Fruit fly (Drosophila melanogaster) whole organism, pupa: ENCODE data around the gene CG14983.

Source experiments
- CG10348 ChIP-seq: fragments of 200-800 bp; sonication (Bioruptor generic); IDR thresholded peaks from 2 replicates; pipeline ENCODE4 v1.3.6; 2022; ENCODE audit warnings: missing biosample characterization, missing genetic modification characterization
- CG12605 ChIP-seq: fragments of 200-800 bp; sonication (Bioruptor generic); IDR thresholded peaks from 2 replicates; pipeline ENCODE4 v1.3.6; 2022; ENCODE audit warnings: missing biosample characterization, missing genetic modification characterization
- CG13204 ChIP-seq: fragments of 200-800 bp; sonication (Bioruptor generic); optimal IDR thresholded peaks from 2 replicates; lab custom pipeline; 2018; ENCODE audit warnings: missing biosample characterization, mild to moderate bottlenecking, missing genetic modification characterization, moderate library complexity
- CG14655 ChIP-seq: fragments of 200-800 bp; sonication (Bioruptor generic); optimal IDR thresholded peaks from 3 replicates; lab custom pipeline; 2017; ENCODE audit warnings: mild to moderate bottlenecking, missing biosample characterization, missing genetic modification reagents, missing genetic modification characterization
- CG15710 ChIP-seq: fragments of 200-800 bp; sonication (Bioruptor generic); optimal IDR thresholded peaks from 2 replicates; lab custom pipeline; 2018; ENCODE audit warnings: missing biosample characterization, mild to moderate bottlenecking, missing genetic modification characterization, moderate library complexity
- CG17806 ChIP-seq: fragments of 200-800 bp; sonication (Bioruptor generic); optimal IDR thresholded peaks from 2 replicates; lab custom pipeline; 2018; ENCODE audit warnings: missing biosample characterization, mild to moderate bottlenecking, missing genetic modification characterization, moderate library complexity
- CG32121 ChIP-seq: fragments of 200-800 bp; sonication (Bioruptor generic); IDR thresholded peaks from 2 replicates; pipeline ENCODE4 v1.3.6; 2022; ENCODE audit warnings: missing biosample characterization, missing genetic modification characterization
- CG34367 ChIP-seq: fragments of 200-800 bp; sonication (Bioruptor generic); optimal IDR thresholded peaks from 2 replicates; lab custom pipeline; 2018; ENCODE audit warnings: missing biosample characterization, mild to moderate bottlenecking, missing genetic modification characterization
- CG4496 ChIP-seq: fragments of 200-800 bp; sonication (Bioruptor generic); IDR thresholded peaks from 3 replicates; pipeline ENCODE4 v1.3.6; 2022; ENCODE audit warnings: missing biosample characterization, missing genetic modification characterization
- CG8159 ChIP-seq: fragments of 200-800 bp; sonication (Bioruptor generic); optimal IDR thresholded peaks from 3 replicates; lab custom pipeline; 2018; ENCODE audit warnings: missing biosample characterization, mild to moderate bottlenecking, missing genetic modification characterization, moderate library complexity
- CG8301 ChIP-seq: fragments of 200-800 bp; sonication (Bioruptor generic); optimal IDR thresholded peaks from 2 replicates; lab custom pipeline; 2018; ENCODE audit warnings: missing biosample characterization, mild to moderate bottlenecking, missing genetic modification characterization
- CG9948 ChIP-seq: fragments of 200-800 bp; sonication (Bioruptor generic); optimal IDR thresholded peaks from 2 replicates; lab custom pipeline; 2018; ENCODE audit warnings: missing biosample characterization, mild to moderate bottlenecking, missing genetic modification characterization, moderate library complexity
- D1 ChIP-seq: fragments of 200-800 bp; sonication (Bioruptor generic); optimal IDR thresholded peaks from 2 replicates; lab custom pipeline; 2018; ENCODE audit warnings: missing biosample characterization, mild to moderate bottlenecking, missing genetic modification characterization, moderate library complexity
- EcR ChIP-seq: fragments of 200-800 bp; sonication (Bioruptor generic); optimal IDR thresholded peaks from 3 replicates; lab custom pipeline; 2019; ENCODE audit warnings: missing biosample characterization, missing genetic modification characterization, mild to moderate bottlenecking, moderate library complexity, missing genetic modification reagents
- Ets98B ChIP-seq: fragments of 200-800 bp; sonication (Bioruptor generic); IDR thresholded peaks from 2 replicates; pipeline ENCODE4 v1.3.6; 2022; ENCODE audit warnings: missing biosample characterization, missing genetic modification characterization
- Pif1A ChIP-seq: fragments of 200-800 bp; sonication (Bioruptor generic); optimal IDR thresholded peaks from 3 replicates; lab custom pipeline; 2016; ENCODE audit warnings: missing biosample characterization, missing genetic modification characterization
- Pif1B ChIP-seq: fragments of 200-800 bp; sonication (Bioruptor generic); optimal IDR thresholded peaks from 3 replicates; lab custom pipeline; 2016; ENCODE audit warnings: missing biosample characterization, missing genetic modification characterization
- Snoo ChIP-seq: fragments of 200-800 bp; sonication (Bioruptor generic); optimal IDR thresholded peaks from 3 replicates; lab custom pipeline; 2017; ENCODE audit warnings: missing biosample characterization, mild to moderate bottlenecking, missing genetic modification characterization, inconsistent platforms
- fd96Ca ChIP-seq: fragments of 200-800 bp; sonication (Bioruptor generic); IDR thresholded peaks from 3 replicates; pipeline ENCODE4 v1.3.6; 2022; ENCODE audit warnings: missing biosample characterization, missing genetic modification characterization
- gl ChIP-seq: fragments of 200-800 bp; sonication (Bioruptor generic); optimal IDR thresholded peaks from 2 replicates; lab custom pipeline; 2018; ENCODE audit warnings: missing biosample characterization, mild to moderate bottlenecking, missing genetic modification characterization
- rn ChIP-seq: fragments of 200-800 bp; sonication (Bioruptor generic); IDR thresholded peaks from 2 replicates; pipeline ENCODE4 v1.3.6; 2022; ENCODE audit warnings: missing biosample characterization, missing genetic modification characterization

Gene CG14983

dm6 chr3L:3930930-3931329, 18.2 kb downstream of the CG14983 start:
- 0 out of 3 replicates have a peak, but pooled peaks have one; percentile 52 for TF ChIP-seq CG4496 (GFP tag; lab: Robert Waterston, UW)
- TF ChIP-seq Ets98B (GFP tag; lab: Robert Waterston, UW): no peak
- no peak for TF ChIP-seq CG12605 (GFP tag; lab: Robert Waterston, UW)
- no peak for TF ChIP-seq CG9948
- no peak for TF ChIP-seq fd96Ca (GFP tag; lab: Robert Waterston, UW)
- peak; percentile 53 for TF ChIP-seq CG32121 (GFP tag; lab: Robert Waterston, UW)
- TF ChIP-seq EcR (GFP tag; lab: Kevin White, UChicago): peak; percentile 3
- TF ChIP-seq Pif1A: no peak

dm6 chr3L:3929968-3930767, 18.9 kb downstream of the CG14983 start:
- TF ChIP-seq CG12605 (GFP tag; lab: Robert Waterston, UW) (no peak), CG17806 (tag; lab: Kevin White, UChicago) (no peak), Pif1A (no peak), Snoo (no peak), CG4496 (GFP tag; lab: Robert Waterston, UW) (no peak), CG8159 (tag; lab: Kevin White, UChicago) (no peak), CG34367 (tag; lab: Kevin White, UChicago) (no peak)

dm6 chr3L:3928943-3929785, 19.9 kb downstream of the CG14983 start:
- no peak for TF ChIP-seq EcR (GFP tag; lab: Kevin White, UChicago)
- no peak for TF ChIP-seq CG13204
- no peak for TF ChIP-seq CG9948
- no peak for TF ChIP-seq CG34367 (tag; lab: Kevin White, UChicago)
- TF ChIP-seq D1 (tag; lab: Kevin White, UChicago): no peak
- no peak for TF ChIP-seq Pif1B
- no peak for TF ChIP-seq CG8301 (tag; lab: Kevin White, UChicago)
- no peak for TF ChIP-seq CG12605 (GFP tag; lab: Robert Waterston, UW)
- no peak for TF ChIP-seq CG32121 (GFP tag; lab: Robert Waterston, UW)
- no peak for TF ChIP-seq CG17806 (tag; lab: Kevin White, UChicago)
- TF ChIP-seq, all 21 proteins: peak for 0

dm6 chr3L:3928205-3928942, 20.7 kb downstream of the CG14983 start:
- peak; percentile 74 for TF ChIP-seq Ets98B (GFP tag; lab: Robert Waterston, UW)
- TF ChIP-seq D1 (tag; lab: Kevin White, UChicago): no peak
- peak; percentile 43; the same call in 1 of the 2 replicates for TF ChIP-seq CG10348 (GFP tag; lab: Robert Waterston, UW)
- peak; percentile 54 for TF ChIP-seq CG34367 (tag; lab: Kevin White, UChicago)
- TF ChIP-seq CG17806 (tag; lab: Kevin White, UChicago): peak; percentile 50
- TF ChIP-seq CG12605 (GFP tag; lab: Robert Waterston, UW): peak; percentile 82
- no peak for TF ChIP-seq CG9948
- no peak for TF ChIP-seq EcR (GFP tag; lab: Kevin White, UChicago)
- peak; percentile 72 for TF ChIP-seq Pif1B
- TF ChIP-seq CG32121 (GFP tag; lab: Robert Waterston, UW): peak; percentile 30; the same call in 1 of the 2 replicates
- TF ChIP-seq CG15710 (tag; lab: Kevin White, UChicago): peak; percentile 77
- TF ChIP-seq Pif1A: peak; percentile 73
- TF ChIP-seq CG13204: no peak
- peak; percentile 55 for TF ChIP-seq CG14655
- TF ChIP-seq Snoo: peak; percentile 82
- peak; percentile 69 for TF ChIP-seq CG4496 (GFP tag; lab: Robert Waterston, UW)
- peak; percentile 75 for TF ChIP-seq CG8159 (tag; lab: Kevin White, UChicago)
- peak; percentile 29 for TF ChIP-seq CG8301 (tag; lab: Kevin White, UChicago)
- peak; percentile 75 for TF ChIP-seq fd96Ca (GFP tag; lab: Robert Waterston, UW)
- TF ChIP-seq gl (tag; lab: Kevin White, UChicago): no peak
- no peak for TF ChIP-seq rn (GFP tag; lab: Robert Waterston, UW)

- no peak for TF ChIP-seq D1 (tag; lab: Kevin White, UChicago)
- no peak for TF ChIP-seq CG10348 (GFP tag; lab: Robert Waterston, UW)
- TF ChIP-seq Snoo: no peak
- TF ChIP-seq CG34367 (tag; lab: Kevin White, UChicago): no peak
These were observed 21.6 kb downstream of the CG14983 start for dm6 chr3L:3927462-3927861.
